Fruit fly (Drosophila melanogaster): ENCODE results near the gene CG43179.

DNA sequence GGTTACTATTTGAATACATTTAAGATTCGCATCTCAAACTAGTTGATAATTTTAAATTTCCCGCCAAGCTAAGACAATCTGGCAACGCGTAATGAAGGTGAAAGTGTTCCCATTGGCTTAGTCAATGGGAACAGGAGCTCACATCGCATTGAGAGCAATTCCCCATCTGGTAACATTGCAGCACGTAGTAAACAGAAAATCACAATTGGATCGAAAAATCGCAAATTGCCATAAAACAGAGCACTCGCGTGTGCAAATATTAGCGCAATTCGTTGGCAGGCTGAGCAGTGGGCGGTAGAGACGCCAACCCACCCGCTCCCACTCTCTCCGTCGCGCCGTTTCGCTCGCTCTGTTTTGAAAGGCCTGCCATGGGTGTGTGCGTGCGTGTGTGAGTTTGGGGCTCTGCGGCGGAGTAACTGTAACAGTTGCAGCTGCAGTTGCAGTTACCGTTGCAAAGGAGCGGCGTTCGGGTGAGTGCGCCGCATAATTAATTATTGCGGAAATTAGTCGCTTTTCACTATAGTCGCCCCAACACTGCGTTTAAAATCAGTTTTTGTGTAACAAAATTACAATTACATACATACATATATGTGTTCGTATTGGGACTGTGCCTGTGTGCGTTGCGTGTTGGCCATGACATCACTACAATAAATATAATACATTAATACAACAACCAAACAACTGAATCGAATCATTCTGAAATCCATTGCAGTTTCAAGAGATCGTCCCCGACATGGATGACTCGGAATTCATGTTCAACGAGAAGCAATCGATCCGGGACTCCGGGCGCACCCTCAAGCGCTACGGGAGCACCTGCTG lies 42.4 kb downstream of the CG43179 start:
- TF ChIP-seq foxo (GFP tag; optimal IDR thresholded peaks at IDR 0.05) (no peak), Dif (GFP tag; optimal IDR thresholded peaks at IDR 0.05; ENCODE audit: partially characterized antibody) (no peak), Abd-B (GFP tag; optimal IDR thresholded peaks at IDR 0.05) (no peak), fru (GFP tag; optimal IDR thresholded peaks at IDR 0.05) (no peak)
